Fruit fly (Drosophila melanogaster) whole organism, embryonic: ENCODE data around the gene CG18473.

ENCODE experiments used
- Aef1 ChIP-seq: fragments of 200-800 bp; sonication (Bioruptor generic); IDR thresholded peaks from 3 replicates; pipeline ENCODE4 v1.3.6; 2022; ENCODE audit warnings: missing biosample characterization, missing genetic modification characterization
- Atf-2 ChIP-seq: fragments of 200-800 bp; sonication (Bioruptor generic); optimal IDR thresholded peaks from 2 replicates; lab custom pipeline; 2016; ENCODE audit warnings: missing biosample characterization, missing genetic modification characterization
- Atf6 ChIP-seq: fragments of 200-800 bp; sonication (Bioruptor generic); IDR thresholded peaks from 2 replicates; pipeline ENCODE4 v1.3.6; 2022; ENCODE audit warnings: missing biosample characterization, missing genetic modification characterization
- CG10565 ChIP-seq: fragments of 200-800 bp; sonication (Bioruptor generic); optimal IDR thresholded peaks from 3 replicates; lab custom pipeline; 2016; ENCODE audit warnings: missing biosample characterization, mild to moderate bottlenecking, missing genetic modification characterization
- CG10959 ChIP-seq: fragments of 200-800 bp; sonication (Bioruptor generic); IDR thresholded peaks from 2 replicates; pipeline ENCODE4 v1.3.6; 2022; ENCODE audit warnings: missing biosample characterization, missing genetic modification characterization
- CG11560 ChIP-seq: fragments of 200-800 bp; sonication (Bioruptor generic); IDR thresholded peaks from 3 replicates; pipeline ENCODE4 v1.3.6; 2022; ENCODE audit warnings: missing biosample characterization, missing genetic modification characterization
- CG14710 ChIP-seq: fragments of 200-800 bp; sonication (Bioruptor generic); optimal IDR thresholded peaks from 3 replicates; lab custom pipeline; 2019; ENCODE audit warnings: missing biosample characterization, mild to moderate bottlenecking, missing genetic modification characterization, moderate library complexity
- CG14860 ChIP-seq: fragments of 200-800 bp; sonication (Bioruptor generic); IDR thresholded peaks from 3 replicates; pipeline ENCODE4 v1.3.6; 2022; ENCODE audit warnings: missing biosample characterization, missing genetic modification characterization; ENCODE audit not compliant: partially characterized antibody
- CG15479 ChIP-seq: fragments of 200-800 bp; sonication (Bioruptor generic); optimal IDR thresholded peaks from 3 replicates; lab custom pipeline; 2019; ENCODE audit warnings: missing biosample characterization, mild to moderate bottlenecking, missing genetic modification characterization, moderate library complexity
- CG16815 ChIP-seq: fragments of 200-800 bp; sonication (Bioruptor generic); optimal IDR thresholded peaks from 3 replicates; lab custom pipeline; 2017; ENCODE audit warnings: missing biosample characterization, mild to moderate bottlenecking, missing genetic modification characterization
- CG17385 ChIP-seq: fragments of 200-800 bp; sonication (Bioruptor generic); optimal IDR thresholded peaks from 3 replicates; lab custom pipeline; 2018; ENCODE audit warnings: missing biosample characterization, mild to moderate bottlenecking, missing genetic modification characterization
- CG18599 ChIP-seq: fragments of 200-800 bp; sonication (Bioruptor generic); optimal IDR thresholded peaks from 3 replicates; lab custom pipeline; 2017; ENCODE audit warnings: missing biosample characterization, missing genetic modification characterization, mild to moderate bottlenecking, moderate library complexity, missing genetic modification reagents
- CG2199 ChIP-seq: fragments of 200-800 bp; sonication (Bioruptor generic); IDR thresholded peaks from 3 replicates; pipeline ENCODE4 v1.3.6; 2022; ENCODE audit warnings: missing biosample characterization, missing genetic modification characterization
- CG3281 ChIP-seq: fragments of 200-800 bp; sonication (Bioruptor generic); optimal IDR thresholded peaks from 3 replicates; lab custom pipeline; 2017; ENCODE audit warnings: missing biosample characterization, mild to moderate bottlenecking, missing genetic modification characterization
- CG6654 ChIP-seq: fragments of 200-800 bp; sonication (Bioruptor generic); optimal IDR thresholded peaks from 2 replicates; lab custom pipeline; 2017; ENCODE audit warnings: missing biosample characterization, mild to moderate bottlenecking, missing genetic modification characterization
- CG7372 ChIP-seq: fragments of 200-800 bp; sonication (Bioruptor generic); IDR thresholded peaks from 2 replicates; pipeline ENCODE4 v1.3.6; 2022; ENCODE audit warnings: missing biosample characterization, missing genetic modification characterization
- CG8359 ChIP-seq: fragments of 200-800 bp; sonication (Bioruptor generic); optimal IDR thresholded peaks from 2 replicates; lab custom pipeline; 2017; ENCODE audit warnings: missing biosample characterization, mild to moderate bottlenecking, missing genetic modification characterization, borderline replicate concordance
- CG8388 ChIP-seq: fragments of 200-800 bp; sonication (Bioruptor generic); optimal IDR thresholded peaks from 2 replicates; lab custom pipeline; 2019; ENCODE audit warnings: missing biosample characterization, mild to moderate bottlenecking, missing genetic modification characterization, moderate library complexity
- CG9437 ChIP-seq: fragments of 200-800 bp; sonication (Bioruptor generic); optimal IDR thresholded peaks from 2 replicates; lab custom pipeline; 2018; ENCODE audit warnings: missing biosample characterization, mild to moderate bottlenecking, missing genetic modification characterization
- CoRest ChIP-seq: fragments of 200-800 bp; sonication (Bioruptor generic); optimal IDR thresholded peaks from 3 replicates; lab custom pipeline; 2018; ENCODE audit warnings: missing biosample characterization, mild to moderate bottlenecking, missing genetic modification characterization, moderate library complexity
- CrebB ChIP-seq: fragments of 200-800 bp; sonication (Bioruptor generic); optimal IDR thresholded peaks from 3 replicates; lab custom pipeline; 2018; ENCODE audit warnings: missing biosample characterization, mild to moderate bottlenecking, missing genetic modification characterization
- HLH54F ChIP-seq: fragments of 200-800 bp; sonication (Bioruptor generic); optimal IDR thresholded peaks from 3 replicates; lab custom pipeline; 2016; ENCODE audit warnings: missing biosample characterization, missing genetic modification characterization
- MBD-R2 ChIP-seq: fragments of 200-800 bp; sonication (Bioruptor generic); IDR thresholded peaks from 2 replicates; pipeline ENCODE4 v1.3.6; 2022; ENCODE audit warnings: missing biosample characterization, missing genetic modification characterization
- Neu2 ChIP-seq: fragments of 200-800 bp; sonication (Bioruptor generic); optimal IDR thresholded peaks from 3 replicates; lab custom pipeline; 2016; ENCODE audit warnings: missing biosample characterization, missing genetic modification characterization, borderline replicate concordance
- Rx ChIP-seq: fragments of 200-800 bp; sonication (Bioruptor generic); IDR thresholded peaks from 2 replicates; pipeline ENCODE4 v1.3.6; 2022; ENCODE audit warnings: missing biosample characterization, missing genetic modification characterization
- aop ChIP-seq: fragments of 200-800 bp; sonication (Bioruptor generic); IDR thresholded peaks from 2 replicates; pipeline ENCODE4 v1.3.6; 2022; ENCODE audit warnings: missing biosample characterization, missing genetic modification characterization
- ara ChIP-seq: fragments of 200-800 bp; sonication (Bioruptor generic); IDR thresholded peaks from 2 replicates; pipeline ENCODE4 v1.3.6; 2022; ENCODE audit warnings: missing biosample characterization, missing genetic modification characterization
- cad ChIP-seq: fragments of >200 bp; optimal IDR thresholded peaks from 2 replicates; lab custom pipeline; 2017; ENCODE audit warnings: missing biosample characterization, missing genetic modification characterization
- chif ChIP-seq, 2 experiments: fragments of 200-800 bp; sonication (Bioruptor generic); optimal IDR thresholded peaks; 3 replicates each; lab custom pipeline; 2016; ENCODE audit warnings: missing biosample characterization in 2 of 2, missing genetic modification characterization in 2 of 2
- crol ChIP-seq: fragments of 200-800 bp; sonication (Bioruptor generic); IDR thresholded peaks from 2 replicates; pipeline ENCODE4 v1.3.6; 2022; ENCODE audit warnings: missing biosample characterization, missing genetic modification characterization
- crp ChIP-seq, 2 experiments: fragments of 200-800 bp; sonication (Bioruptor generic); optimal IDR thresholded peaks; 2 replicates in 1 of 2; 3 replicates in 1 of 2; lab custom pipeline; 2017; ENCODE audit warnings: missing biosample characterization in 2 of 2, missing genetic modification characterization in 2 of 2, mild to moderate bottlenecking in 1 of 2, moderate library complexity in 1 of 2
- dmrt11E ChIP-seq: fragments of 200-800 bp; sonication (Bioruptor generic); optimal IDR thresholded peaks from 3 replicates; lab custom pipeline; 2018; ENCODE audit warnings: missing biosample characterization, mild to moderate bottlenecking, missing genetic modification characterization, moderate library complexity
- emc ChIP-seq: fragments of 200-800 bp; sonication (Bioruptor generic); optimal IDR thresholded peaks from 2 replicates; lab custom pipeline; 2016; ENCODE audit warnings: missing biosample characterization, missing genetic modification characterization
- fd64A ChIP-seq: fragments of 200-800 bp; sonication (Bioruptor generic); optimal IDR thresholded peaks from 3 replicates; lab custom pipeline; 2018; ENCODE audit warnings: missing biosample characterization, mild to moderate bottlenecking, missing genetic modification characterization
- gcm2 ChIP-seq: fragments of 200-800 bp; sonication (Bioruptor generic); optimal IDR thresholded peaks from 2 replicates; lab custom pipeline; 2016; ENCODE audit warnings: missing biosample characterization, missing genetic modification characterization
- grau ChIP-seq: fragments of 200-800 bp; optimal IDR thresholded peaks from 3 replicates; lab custom pipeline; 2019; ENCODE audit warnings: missing biosample characterization, mild to moderate bottlenecking, missing genetic modification characterization, moderate library complexity
- gsb ChIP-seq: fragments of 200-800 bp; sonication (Bioruptor generic); IDR thresholded peaks from 2 replicates; pipeline ENCODE4 v1.3.6; 2022; ENCODE audit warnings: missing biosample characterization, missing genetic modification characterization
- hkb ChIP-seq, 2 experiments: fragments of 200-800 bp in 1 of 2; fragments of >200 bp in 1 of 2; sonication (Bioruptor generic) in 1 of 2; IDR thresholded peaks in 1 of 2; optimal IDR thresholded peaks in 1 of 2; 2 replicates each; pipeline versions ENCODE4 v1.3.6 to Lab custom; 2017 to 2022; ENCODE audit warnings: missing biosample characterization in 1 of 2, missing genetic modification characterization in 1 of 2
- kah ChIP-seq: fragments of 200-800 bp; sonication (Bioruptor generic); optimal IDR thresholded peaks from 2 replicates; lab custom pipeline; 2018; ENCODE audit warnings: missing biosample characterization, mild to moderate bottlenecking, missing genetic modification characterization
- klu ChIP-seq: fragments of 200-800 bp; sonication (Bioruptor generic); IDR thresholded peaks from 2 replicates; pipeline ENCODE4 v1.3.6; 2022; ENCODE audit warnings: missing biosample characterization, missing genetic modification characterization
- knrl ChIP-seq: fragments of 200-800 bp; sonication (Bioruptor generic); IDR thresholded peaks from 3 replicates; pipeline ENCODE4 v1.3.6; 2022; ENCODE audit warnings: missing biosample characterization, missing genetic modification characterization; ENCODE audit not compliant: partially characterized antibody
- lbe ChIP-seq: fragments of 200-800 bp; sonication (Bioruptor generic); optimal IDR thresholded peaks from 2 replicates; lab custom pipeline; 2016; ENCODE audit warnings: missing biosample characterization, mild to moderate bottlenecking, missing genetic modification characterization
- mld ChIP-seq: fragments of 200-800 bp; sonication (Bioruptor generic); IDR thresholded peaks from 3 replicates; pipeline ENCODE4 v1.3.6; 2022; ENCODE audit warnings: missing biosample characterization, missing genetic modification characterization; ENCODE audit not compliant: partially characterized antibody
- pan ChIP-seq, 4 experiments: fragments of >200 bp in 3 of 4; fragments of 200-800 bp in 1 of 4; sonication (Bioruptor generic) in 1 of 4; optimal IDR thresholded peaks in 3 of 4; IDR thresholded peaks in 1 of 4; 2 replicates each; pipeline versions ENCODE4 v1.3.6 to Lab custom; 2017 to 2022; ENCODE audit warnings: missing biosample characterization in 2 of 4, missing genetic modification characterization in 2 of 4, mixed read lengths in 1 of 4
- pzg ChIP-seq: fragments of 200-800 bp; sonication (Bioruptor generic); optimal IDR thresholded peaks from 3 replicates; lab custom pipeline; 2018; ENCODE audit warnings: missing biosample characterization, mild to moderate bottlenecking, missing genetic modification characterization, moderate library complexity
- scrt ChIP-seq: fragments of 200-800 bp; sonication (Bioruptor generic); optimal IDR thresholded peaks from 2 replicates; lab custom pipeline; 2018; ENCODE audit warnings: missing biosample characterization, mild to moderate bottlenecking, missing genetic modification characterization, moderate library complexity
- shn ChIP-seq: fragments of 200-800 bp; sonication (Bioruptor generic); optimal IDR thresholded peaks from 3 replicates; lab custom pipeline; 2016; ENCODE audit warnings: missing biosample characterization, missing genetic modification characterization
- tna ChIP-seq: fragments of 200-800 bp; sonication (Bioruptor generic); IDR thresholded peaks from 2 replicates; pipeline ENCODE4 v1.3.6; 2022; ENCODE audit warnings: missing biosample characterization, missing genetic modification characterization; ENCODE audit not compliant: partially characterized antibody
- zf30C ChIP-seq: fragments of 200-800 bp; sonication (Bioruptor generic); optimal IDR thresholded peaks from 3 replicates; lab custom pipeline; 2018; ENCODE audit warnings: missing biosample characterization, mild to moderate bottlenecking, missing genetic modification characterization

The CG18473 gene

DNA sequence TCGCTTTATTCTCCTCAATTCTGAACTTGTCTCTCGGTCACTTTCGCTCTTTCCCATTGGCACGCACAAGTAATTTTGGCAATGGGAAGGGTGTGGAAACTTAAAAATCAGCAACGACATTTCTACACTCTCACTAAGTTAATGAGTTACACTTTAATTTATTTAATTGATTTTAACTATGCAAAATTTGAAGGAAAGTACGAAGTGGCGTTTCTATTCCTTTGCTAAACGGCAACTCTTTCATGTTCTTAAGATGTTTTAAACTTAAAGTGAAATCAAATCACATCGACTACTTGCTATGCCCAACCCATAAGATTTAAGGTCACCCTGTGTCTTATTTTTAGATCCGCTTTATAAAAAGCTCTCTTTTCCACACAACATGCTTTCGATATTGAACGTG is 7.3 kb downstream of the CG18473 start (continued):
- TF ChIP-seq CG14860 (GFP tag; lab: Robert Waterston, UW) = no peak
- TF ChIP-seq scrt = peak; percentile 44
- no peak for TF ChIP-seq CG8359 (GFP tag; lab: Kevin White, UChicago)
- TF ChIP-seq lbe (GFP tag; lab: Kevin White, UChicago) = no peak
- no peak for TF ChIP-seq emc (GFP tag; lab: Kevin White, UChicago)
- no peak for TF ChIP-seq crp (GFP tag; optimal IDR thresholded peaks at IDR 0.05; lab: Kevin White, UChicago)
- no peak for TF ChIP-seq kah
- no peak for TF ChIP-seq CG15479
- peak; percentile 71 for TF ChIP-seq CG3281 (GFP tag; lab: Kevin White, UChicago)
- no peak for TF ChIP-seq Neu2 (GFP tag; lab: Kevin White, UChicago)
- peak; percentile 51 for TF ChIP-seq CG17385
- no peak for TF ChIP-seq CrebB (tag; lab: Kevin White, UChicago)
- no peak for TF ChIP-seq mld (GFP tag; lab: Robert Waterston, UW)
- TF ChIP-seq grau (tag; lab: Kevin White, UChicago) = peak; percentile 74
- peak; percentile 31 for TF ChIP-seq HLH54F (GFP tag; lab: Kevin White, UChicago)
- no peak for TF ChIP-seq tna
- TF ChIP-seq cad (GFP tag; lab: Kevin White, UChicago) = no peak
- TF ChIP-seq dmrt11E (tag; lab: Kevin White, UChicago) = no peak
- TF ChIP-seq fd64A = no peak
- peak in 1 of 2 experiments; percentile 26 for TF ChIP-seq chif (GFP tag; optimal IDR thresholded peaks at IDR 0.05; lab: Kevin White, UChicago)
- TF ChIP-seq aop (GFP tag; lab: Robert Waterston, UW) = no peak
- TF ChIP-seq shn (GFP tag; lab: Kevin White, UChicago) = no peak
- no peak for TF ChIP-seq CG6654 (GFP tag; lab: Kevin White, UChicago)
- no peak for TF ChIP-seq Rx
- no peak for TF ChIP-seq ara (GFP tag; lab: Robert Waterston, UW)
- no peak for TF ChIP-seq CG16815 (GFP tag; lab: Kevin White, UChicago)
- TF ChIP-seq pzg = no peak
- peak; percentile 59 for TF ChIP-seq CG18599 (GFP tag; lab: Kevin White, UChicago)
- TF ChIP-seq crol (GFP tag; lab: Robert Waterston, UW) = no peak
- TF ChIP-seq CG10959 = no peak
- no peak for TF ChIP-seq CG8388
- TF ChIP-seq gcm2 = peak; percentile 31
- no peak for TF ChIP-seq CG11560 (tag; lab: Robert Waterston, UW)
- 0 out of 2 replicates have a peak, but pooled peaks have one; percentile 38 for TF ChIP-seq CG7372 (GFP tag; lab: Robert Waterston, UW)
- no peak for TF ChIP-seq knrl (GFP tag; lab: Robert Waterston, UW)
- TF ChIP-seq gsb (GFP tag; lab: Robert Waterston, UW) = no peak
- TF ChIP-seq MBD-R2 (GFP tag; lab: Robert Waterston, UW) = peak; percentile 19; the same call in 1 of the 2 replicates
- TF ChIP-seq Atf6 = peak; percentile 82
- no peak for TF ChIP-seq CG10565 (GFP tag; lab: Kevin White, UChicago)
- TF ChIP-seq klu (GFP tag; lab: Robert Waterston, UW) = no peak
- TF ChIP-seq zf30C (GFP tag; lab: Kevin White, UChicago) = no peak
- TF ChIP-seq hkb (optimal IDR thresholded peaks at IDR 0.05; lab: Kevin White, UChicago) = no peak
- peak; percentile 74 for TF ChIP-seq hkb (GFP tag; IDR thresholded peaks at IDR 0.05; lab: Robert Waterston, UW)
- TF ChIP-seq CoRest (tag; lab: Kevin White, UChicago) = peak; percentile 65
- TF ChIP-seq pan (optimal IDR thresholded peaks at IDR 0.05; lab: Kevin White, UChicago) = no peak
- TF ChIP-seq pan (GFP tag; optimal IDR thresholded peaks at IDR 0.05 in 1 of 2, IDR thresholded peaks at IDR 0.05 in 1 of 2) = peak in 1 of 2 experiments; percentile 76
- TF ChIP-seq CG14710 (tag; lab: Kevin White, UChicago) = no peak
- no peak for TF ChIP-seq Atf-2
- no peak for TF ChIP-seq CG2199
- TF ChIP-seq Aef1 (GFP tag; lab: Robert Waterston, UW) = peak; percentile 59; the same call in 2 of the 3 replicates
- peak; percentile 11 for TF ChIP-seq CG9437 (GFP tag; lab: Kevin White, UChicago)
